Worm (Caenorhabditis elegans): ENCODE results near the gene rga-5.

The rga-5 gene

DNA sequence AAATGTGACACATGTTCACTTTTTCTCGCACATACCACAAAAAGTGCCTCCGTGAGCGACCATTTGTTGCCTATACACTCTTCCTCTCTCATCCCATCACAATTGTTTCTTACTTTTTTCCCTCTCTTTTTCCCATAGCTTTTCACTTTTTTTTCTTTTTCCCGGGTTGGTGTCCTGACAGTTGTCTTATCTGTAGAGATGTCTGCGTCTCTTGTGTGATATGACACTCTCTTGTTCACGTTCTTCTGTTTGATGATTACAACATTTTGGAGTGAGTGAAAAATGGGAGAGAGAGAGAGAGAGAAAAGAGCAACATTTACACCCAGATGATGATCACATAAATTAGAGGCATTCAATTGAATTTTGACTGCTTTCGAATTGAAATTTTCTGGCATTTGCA, 1.3 kb upstream of the rga-5 start (continued):
- no peak for TF ChIP-seq nhr-90 (tag; optimal IDR thresholded peaks at IDR 0.05; ENCODE audit: poor library complexity)
- no peak for TF ChIP-seq fkh-10 (GFP tag; optimal IDR thresholded peaks at IDR 0.05)
- peak; percentile 69 for TF ChIP-seq elt-2 (tag; optimal IDR thresholded peaks at IDR 0.05)

DNA sequence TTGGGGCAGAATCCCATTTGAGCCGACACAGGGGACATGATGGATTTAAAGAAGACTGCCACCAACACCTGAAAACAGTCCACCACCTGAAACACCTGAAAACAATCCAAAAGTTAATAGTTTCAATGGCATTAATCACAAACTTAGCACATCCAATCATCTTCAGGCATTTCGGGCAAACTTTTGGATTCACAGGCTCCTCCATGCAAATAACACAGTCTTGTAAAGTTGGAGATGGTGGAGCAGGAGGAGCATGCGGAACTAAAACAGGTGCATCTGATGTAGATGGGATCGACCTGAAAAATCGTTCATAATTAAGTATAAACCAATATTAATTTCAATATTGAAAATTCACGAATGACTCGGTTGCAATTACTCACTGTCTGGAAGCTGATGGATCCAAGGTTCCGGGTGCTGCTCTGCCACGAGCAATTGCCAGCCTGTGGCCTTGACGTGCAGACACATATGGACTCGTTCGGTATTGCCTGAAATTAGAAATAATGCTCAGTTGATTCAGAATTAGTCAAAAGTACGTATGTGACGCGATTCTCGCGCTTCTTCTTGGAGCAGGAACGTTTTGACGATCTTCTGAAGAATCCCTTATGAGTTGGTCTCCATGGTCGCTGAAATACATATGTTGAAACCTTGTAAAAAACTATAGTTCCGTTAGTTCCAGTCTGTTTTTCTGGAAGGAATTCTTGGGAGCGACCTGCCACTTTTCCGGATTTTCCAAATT, 6.9 kb downstream of the rga-5 start:
- no peak for TF ChIP-seq snpc-4 (tag; optimal IDR thresholded peaks at IDR 0.05)
- no peak for TF ChIP-seq isw-1 (GFP tag; IDR thresholded peaks at IDR 0.05)
- TF ChIP-seq nhr-85 (tag) = peak; percentile 66
- no peak for TF ChIP-seq efl-1 (optimal IDR thresholded peaks at IDR 0.05)
- TF ChIP-seq efl-1 (GFP tag; optimal IDR thresholded peaks at IDR 0.05 in 1 of 2) = peak in 1 of 2 experiments; percentile 61
- TF ChIP-seq dsc-1 (tag; optimal IDR thresholded peaks at IDR 0.05) = no peak

DNA sequence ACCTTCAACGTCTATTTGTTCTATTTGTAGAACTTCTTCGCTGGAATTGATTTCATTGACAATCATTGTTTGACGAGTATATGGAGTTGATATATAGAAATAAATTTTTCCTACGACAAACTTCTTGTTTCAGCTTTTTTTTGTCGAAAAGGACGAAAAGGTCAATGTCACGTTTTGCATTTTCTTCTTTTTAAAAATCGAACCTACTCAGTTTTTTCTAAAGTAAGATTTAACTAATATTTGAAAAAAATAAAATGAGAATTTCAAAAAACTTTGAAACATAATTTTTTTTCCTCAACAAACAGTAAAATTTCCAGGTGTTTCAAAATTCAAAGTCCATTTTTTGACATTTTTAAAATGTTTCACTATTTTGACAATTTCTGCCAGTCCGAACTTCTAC, 8.6 kb downstream of the rga-5 start, which contains the start of gene H08M01.1:
H08M01.1 (minus strand) TSS at position 101 of the 400 bp plus-strand sequence.
- TF ChIP-seq lin-39 (tag; optimal IDR thresholded peaks at IDR 0.05) (no peak), unc-86 (tag; optimal IDR thresholded peaks at IDR 0.05) (no peak), dpl-1 (GFP tag; optimal IDR thresholded peaks at IDR 0.05) (no peak), aha-1 (tag; optimal IDR thresholded peaks at IDR 0.05) (no peak), mab-9 (GFP tag; IDR thresholded peaks at IDR 0.05) (no peak), mdl-1 (tag; optimal IDR thresholded peaks at IDR 0.05) (no peak), fkh-4 (tag; optimal IDR thresholded peaks at IDR 0.05; ENCODE audit: borderline replicate concordance) (no peak)

DNA sequence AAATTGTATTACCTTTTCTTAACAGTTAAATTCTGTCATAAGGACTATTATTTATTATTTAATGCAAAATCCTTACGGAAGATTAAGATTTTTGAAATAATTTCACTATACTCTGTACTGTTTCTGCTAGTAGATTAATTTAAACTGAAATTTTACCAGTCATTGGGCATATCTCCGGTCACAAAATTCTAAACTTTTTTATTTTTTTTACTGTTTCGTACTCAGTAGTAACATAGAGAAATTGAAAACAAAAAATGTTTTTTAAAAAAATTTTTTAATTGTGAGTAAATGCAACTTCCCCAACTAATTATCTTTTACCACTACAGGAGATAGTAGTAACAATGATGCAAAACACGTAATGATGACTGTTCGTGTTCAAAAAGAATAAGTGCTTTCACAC, 10.6 kb downstream of the rga-5 start:
- TF ChIP-seq snu-23 (GFP tag; optimal IDR thresholded peaks at IDR 0.05) (no peak), ceh-88 (GFP tag; IDR thresholded peaks at IDR 0.05) (no peak), ceh-90 (tag; optimal IDR thresholded peaks at IDR 0.05) (no peak), efl-1 (optimal IDR thresholded peaks at IDR 0.05) (no peak), efl-1 (GFP tag; optimal IDR thresholded peaks at IDR 0.05 in 1 of 2) (no peak)

DNA sequence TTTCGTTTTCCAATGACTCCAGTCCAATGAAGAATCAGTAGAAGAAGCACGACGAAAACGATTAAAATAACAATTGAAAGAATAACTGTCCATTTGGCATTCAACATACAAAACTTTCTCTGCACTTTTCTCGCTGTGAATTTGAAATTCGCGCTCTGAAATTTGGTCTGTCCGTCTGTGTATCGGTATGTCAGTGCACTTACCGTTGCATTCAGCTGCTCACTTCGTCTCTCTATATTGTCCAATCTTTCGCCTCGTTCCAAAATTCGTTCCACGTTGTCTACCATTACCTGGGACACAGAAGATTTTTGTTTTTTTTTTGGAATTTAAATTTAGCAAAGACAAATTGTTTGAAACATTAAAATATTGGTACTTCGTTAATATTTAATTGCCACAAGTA, 32.8 kb downstream of the rga-5 start:
- no peak for TF ChIP-seq mab-9 (GFP tag; IDR thresholded peaks at IDR 0.05)
- TF ChIP-seq nhr-90 (tag; optimal IDR thresholded peaks at IDR 0.05; ENCODE audit: poor library complexity) = no peak
- TF ChIP-seq efl-1 (optimal IDR thresholded peaks at IDR 0.05) = no peak
- peak in 1 of 2 experiments; percentile 95 for TF ChIP-seq efl-1 (GFP tag; optimal IDR thresholded peaks at IDR 0.05 in 1 of 2)
- no peak for TF ChIP-seq aha-1 (tag; optimal IDR thresholded peaks at IDR 0.05)
- no peak for TF ChIP-seq sup-37 (GFP tag; optimal IDR thresholded peaks at IDR 0.05)
- TF ChIP-seq nhr-84 (tag; optimal IDR thresholded peaks at IDR 0.05) = no peak
- TF ChIP-seq F16B12.6 (tag; optimal IDR thresholded peaks at IDR 0.05) = no peak
- TF ChIP-seq zag-1 (tag; optimal IDR thresholded peaks at IDR 0.05) = no peak
- TF ChIP-seq lin-13 (GFP tag; optimal IDR thresholded peaks at IDR 0.05) = no peak
- TF ChIP-seq pax-3 (tag; optimal IDR thresholded peaks at IDR 0.05) = no peak
- TF ChIP-seq dpl-1 (GFP tag; optimal IDR thresholded peaks at IDR 0.05) = peak in 1 of 3 experiments; percentile 18
- TF ChIP-seq lin-35 (GFP tag; optimal IDR thresholded peaks at IDR 0.05) = peak in 1 of 2 experiments; percentile 26
- no peak for TF ChIP-seq snu-23 (GFP tag; optimal IDR thresholded peaks at IDR 0.05)

DNA sequence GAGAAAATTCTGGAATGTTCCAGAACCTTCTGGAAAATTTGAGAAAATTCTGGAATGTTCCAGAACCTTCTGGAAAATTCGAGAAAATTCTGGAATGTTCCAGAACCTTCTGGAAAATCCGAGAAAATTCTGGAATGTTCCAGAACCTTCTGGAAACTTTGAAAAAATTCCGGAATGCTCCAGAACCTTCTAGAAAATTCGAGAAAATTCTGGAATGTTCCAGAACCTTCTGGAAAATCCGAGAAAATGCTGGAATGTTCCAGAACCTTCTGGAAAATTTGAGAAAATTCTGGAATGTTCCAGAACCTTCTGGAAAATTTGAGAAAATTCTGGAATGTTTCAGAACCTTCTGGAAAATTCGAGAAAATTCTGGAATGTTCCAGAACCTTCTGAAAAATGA, 34.3 kb downstream of the rga-5 start:
- TF ChIP-seq unc-98 (GFP tag; IDR thresholded peaks at IDR 0.05) = 0 out of 2 replicates have a peak, but pooled peaks have one; percentile 6

DNA sequence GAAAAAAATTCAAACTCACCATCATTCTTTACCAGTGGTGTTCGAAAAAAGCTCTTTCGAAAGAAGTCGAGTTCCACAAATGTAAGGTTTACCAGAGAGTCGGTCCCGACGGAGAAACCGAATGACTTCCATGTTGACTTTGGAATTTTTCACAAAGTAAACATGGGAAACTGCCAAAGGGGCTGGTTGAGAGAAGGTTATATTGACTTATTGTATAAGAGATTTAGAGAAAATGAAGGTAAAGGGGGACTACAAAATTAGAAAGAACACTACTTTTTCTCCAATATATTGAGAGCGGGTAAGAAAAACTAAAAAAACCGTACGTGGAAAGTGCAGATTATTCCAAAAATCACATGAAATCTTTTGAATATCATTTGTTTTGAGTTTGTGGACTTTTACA, 37.5 kb downstream of the rga-5 start, which contains the start of gene vamp-8:
vamp-8 (minus strand) TSS at position 25 of the 400 bp plus-strand sequence.
- peak; percentile 28 for TF ChIP-seq skn-1 (tag; optimal IDR thresholded peaks at IDR 0.05)
- TF ChIP-seq nhr-77 (tag; optimal IDR thresholded peaks at IDR 0.05) = peak; percentile 1
- TF ChIP-seq nhr-20 (tag; optimal IDR thresholded peaks at IDR 0.05) = no peak

Data from whole organism, L1 larva.